Fruit fly (Drosophila melanogaster) whole organism, adult: Measurements from ENCODE around the gene nkd.

Experiments
- CG11617 ChIP-seq: fragments of 200-800 bp; sonication (Bioruptor generic); optimal IDR thresholded peaks from 2 replicates; lab custom pipeline; 2017; ENCODE audit warnings: mild to moderate bottlenecking, missing biosample characterization, missing genetic modification reagents, missing genetic modification characterization
- CG14711 ChIP-seq: fragments of 200-800 bp; sonication (Bioruptor generic); optimal IDR thresholded peaks from 2 replicates; lab custom pipeline; 2018; ENCODE audit warnings: missing biosample characterization, mild to moderate bottlenecking, missing genetic modification characterization, moderate library complexity
- CG1620 ChIP-seq: fragments of 200-800 bp; sonication (Bioruptor generic); optimal IDR thresholded peaks from 2 replicates; lab custom pipeline; 2016; ENCODE audit warnings: missing biosample characterization, missing genetic modification characterization
- CG33017 ChIP-seq: fragments of 200-800 bp; sonication (Bioruptor generic); optimal IDR thresholded peaks from 2 replicates; lab custom pipeline; 2018; ENCODE audit warnings: missing biosample characterization, mild to moderate bottlenecking, missing genetic modification characterization, moderate library complexity
- Clk ChIP-seq: fragments of 200-800 bp; sonication (Bioruptor generic); optimal IDR thresholded peaks from 2 replicates; lab custom pipeline; 2017; ENCODE audit warnings: missing biosample characterization, missing genetic modification characterization
- Hr96 ChIP-seq: fragments of 200-800 bp; sonication (Bioruptor generic); optimal IDR thresholded peaks from 2 replicates; lab custom pipeline; 2016; ENCODE audit warnings: missing biosample characterization, missing genetic modification characterization
- kay ChIP-seq: fragments of 200-800 bp; sonication (Bioruptor generic); peaks from one replicate; lab custom pipeline; 2016; ENCODE audit warnings: missing biosample characterization, missing genetic modification characterization, borderline replicate concordance
- pad ChIP-seq: fragments of 200-800 bp; sonication (Bioruptor generic); optimal IDR thresholded peaks from 3 replicates; lab custom pipeline; 2017; ENCODE audit warnings: missing biosample characterization, missing genetic modification characterization, mild to moderate bottlenecking, moderate library complexity, missing genetic modification reagents

DNA sequence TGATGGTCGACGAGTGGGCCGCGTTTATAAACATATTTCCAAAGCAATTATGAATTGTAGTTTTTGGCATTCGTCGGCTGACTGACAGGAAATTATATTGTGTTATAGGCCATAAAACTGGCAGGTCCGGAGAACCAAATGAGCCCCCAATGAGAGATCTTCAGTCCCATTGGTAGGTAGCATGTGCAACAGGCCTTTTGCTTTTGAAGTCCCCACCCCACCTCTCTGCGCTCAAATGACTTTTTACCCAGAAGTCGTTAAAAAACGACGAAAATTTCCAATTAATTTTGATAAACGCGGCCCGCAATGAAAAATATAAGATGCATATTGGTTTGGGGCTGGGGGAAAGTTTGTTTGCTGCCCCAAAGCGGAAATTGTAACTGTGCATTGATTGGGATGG lies 3.0 kb upstream of the nkd start:
- TF ChIP-seq CG1620: no peak
- no peak for TF ChIP-seq pad (GFP tag; lab: Kevin White, UChicago)
- TF ChIP-seq CG14711 (tag; lab: Kevin White, UChicago): no peak
- no peak for TF ChIP-seq kay (GFP tag; lab: Kevin White, UChicago)
- TF ChIP-seq CG11617 (GFP tag; lab: Kevin White, UChicago): no peak
- no peak for TF ChIP-seq Hr96 (GFP tag; lab: Kevin White, UChicago)
- no peak for TF ChIP-seq Clk
- TF ChIP-seq CG33017 (tag; lab: Kevin White, UChicago): no peak
